Fruit fly (Drosophila melanogaster) whole organism, embryonic: ENCODE measurements around the gene Pdhb.

ENCODE experiments used
- Asciz ChIP-seq: fragments of 200-800 bp; sonication (Bioruptor generic); optimal IDR thresholded peaks from 2 replicates; lab custom pipeline; 2017; ENCODE audit warnings: missing biosample characterization, mild to moderate bottlenecking, missing genetic modification characterization, missing genetic modification reagents
- CG10274 ChIP-seq: fragments of 200-800 bp; sonication (Bioruptor generic); optimal IDR thresholded peaks from 3 replicates; lab custom pipeline; 2017; ENCODE audit warnings: missing biosample characterization, mild to moderate bottlenecking, missing genetic modification characterization
- CG10654 ChIP-seq: fragments of 200-800 bp; sonication (Bioruptor generic); optimal IDR thresholded peaks from 2 replicates; lab custom pipeline; 2016; ENCODE audit warnings: missing biosample characterization, missing genetic modification characterization
- CG11398 ChIP-seq: fragments of 200-800 bp; sonication (Bioruptor generic); optimal IDR thresholded peaks from 2 replicates; lab custom pipeline; 2016; ENCODE audit warnings: missing biosample characterization, missing genetic modification characterization
- CG12219 ChIP-seq: fragments of 200-800 bp; sonication (Bioruptor generic); optimal IDR thresholded peaks from 3 replicates; lab custom pipeline; 2018; ENCODE audit warnings: missing biosample characterization, mild to moderate bottlenecking, missing genetic modification characterization
- CG1233 ChIP-seq: fragments of 200-800 bp; sonication (Bioruptor generic); optimal IDR thresholded peaks from 4 replicates; lab custom pipeline; 2018; ENCODE audit warnings: missing biosample characterization, mild to moderate bottlenecking, missing genetic modification characterization
- CG15514 ChIP-seq: fragments of 200-800 bp; sonication (Bioruptor generic); optimal IDR thresholded peaks from 3 replicates; lab custom pipeline; 2017; ENCODE audit warnings: missing biosample characterization, missing genetic modification characterization, mild to moderate bottlenecking, moderate library complexity, missing genetic modification reagents
- CG1603 ChIP-seq: fragments of 200-800 bp; sonication (Bioruptor generic); optimal IDR thresholded peaks from 2 replicates; lab custom pipeline; 2019; ENCODE audit warnings: missing biosample characterization, mild to moderate bottlenecking, missing genetic modification characterization, moderate library complexity
- CG18262 ChIP-seq: fragments of 200-800 bp; optimal IDR thresholded peaks from 3 replicates; lab custom pipeline; 2019; ENCODE audit warnings: missing biosample characterization, mild to moderate bottlenecking, missing genetic modification characterization, moderate library complexity
- CG18619 ChIP-seq: fragments of 200-800 bp; sonication (Bioruptor generic); optimal IDR thresholded peaks from 3 replicates; lab custom pipeline; 2017; ENCODE audit warnings: missing biosample characterization, mild to moderate bottlenecking, missing genetic modification characterization
- CG2712 ChIP-seq: fragments of 200-800 bp; optimal IDR thresholded peaks from 3 replicates; lab custom pipeline; 2019; ENCODE audit warnings: missing biosample characterization, mild to moderate bottlenecking, missing genetic modification characterization, moderate library complexity
- CG30020 ChIP-seq: fragments of 200-800 bp; optimal IDR thresholded peaks from 2 replicates; lab custom pipeline; 2019; ENCODE audit warnings: missing biosample characterization, mild to moderate bottlenecking, missing genetic modification characterization, moderate library complexity
- CG32532 ChIP-seq: fragments of 200-800 bp; sonication (Bioruptor generic); IDR thresholded peaks from 2 replicates; pipeline ENCODE4 v1.3.6; 2022; ENCODE audit warnings: missing biosample characterization, missing genetic modification characterization
- CG3281 ChIP-seq: fragments of 200-800 bp; sonication (Bioruptor generic); optimal IDR thresholded peaks from 3 replicates; lab custom pipeline; 2017; ENCODE audit warnings: missing biosample characterization, mild to moderate bottlenecking, missing genetic modification characterization
- CG3726 ChIP-seq: fragments of 200-800 bp; sonication (Bioruptor generic); IDR thresholded peaks from 3 replicates; pipeline ENCODE4, ENCODE4 v1.3.6; 2022; ENCODE audit warnings: missing biosample characterization, missing genetic modification characterization
- CG43689 ChIP-seq: fragments of 200-800 bp; sonication (Bioruptor generic); IDR thresholded peaks from 2 replicates; pipeline ENCODE4 v1.3.6; 2022; ENCODE audit warnings: missing biosample characterization, missing genetic modification characterization
- CG6689 ChIP-seq: fragments of 200-800 bp; sonication (Bioruptor generic); IDR thresholded peaks from 2 replicates; pipeline ENCODE4 v1.3.6; 2022; ENCODE audit warnings: missing biosample characterization, missing genetic modification characterization
- CG7786 ChIP-seq: fragments of 200-800 bp; sonication (Bioruptor generic); optimal IDR thresholded peaks from 2 replicates; lab custom pipeline; 2016; ENCODE audit warnings: missing biosample characterization, missing genetic modification characterization
- CG9797 ChIP-seq: fragments of 200-800 bp; sonication (Bioruptor generic); optimal IDR thresholded peaks from 3 replicates; lab custom pipeline; 2018; ENCODE audit warnings: missing biosample characterization, mild to moderate bottlenecking, missing genetic modification characterization
- CG9932 ChIP-seq: fragments of 200-800 bp; sonication (Bioruptor generic); IDR thresholded peaks from 2 replicates; pipeline ENCODE4 v1.3.6; 2022; ENCODE audit warnings: missing biosample characterization, missing genetic modification characterization
- Fer1 ChIP-seq: fragments of 200-800 bp; sonication (Bioruptor generic); optimal IDR thresholded peaks from 2 replicates; lab custom pipeline; 2017; ENCODE audit warnings: missing biosample characterization, mild to moderate bottlenecking, missing genetic modification characterization
- HLH54F ChIP-seq: fragments of 200-800 bp; sonication (Bioruptor generic); optimal IDR thresholded peaks from 3 replicates; lab custom pipeline; 2016; ENCODE audit warnings: missing biosample characterization, missing genetic modification characterization
- Hr39 ChIP-seq: fragments of >200 bp; optimal IDR thresholded peaks from 2 replicates; lab custom pipeline; 2017
- Hr51 ChIP-seq, 2 experiments: fragments of 200-800 bp; sonication (Bioruptor generic); optimal IDR thresholded peaks; 2 replicates in 1 of 2; 3 replicates in 1 of 2; lab custom pipeline; 2016 to 2018; ENCODE audit warnings: missing biosample characterization in 2 of 2, missing genetic modification characterization in 2 of 2, mild to moderate bottlenecking in 1 of 2, moderate library complexity in 1 of 2
- Hsf ChIP-seq: fragments of 200-800 bp; sonication (Bioruptor generic); optimal IDR thresholded peaks from 3 replicates; lab custom pipeline; 2016; ENCODE audit warnings: missing biosample characterization, missing genetic modification characterization
- Jarid2 ChIP-seq: fragments of 200-800 bp; sonication (Bioruptor generic); optimal IDR thresholded peaks from 3 replicates; lab custom pipeline; 2017; ENCODE audit warnings: mild to moderate bottlenecking, missing biosample characterization, missing genetic modification reagents, missing genetic modification characterization
- Myb ChIP-seq: fragments of 200-800 bp; sonication (Bioruptor generic); optimal IDR thresholded peaks from 2 replicates; lab custom pipeline; 2016; ENCODE audit warnings: missing biosample characterization, missing genetic modification characterization
- Oaz ChIP-seq: fragments of 200-800 bp; sonication (Bioruptor generic); IDR thresholded peaks from 2 replicates; pipeline ENCODE4 v1.3.6; 2022; ENCODE audit warnings: missing biosample characterization, missing genetic modification characterization
- Pdp1 ChIP-seq, 2 experiments: fragments of 200-800 bp; sonication (Bioruptor generic); optimal IDR thresholded peaks; 3 replicates each; lab custom pipeline; 2016; ENCODE audit warnings: missing biosample characterization in 2 of 2, missing genetic modification characterization in 2 of 2, mild to moderate bottlenecking in 1 of 2, moderate library complexity in 1 of 2
- Poxn ChIP-seq: fragments of 200-800 bp; sonication (Bioruptor generic); IDR thresholded peaks from 2 replicates; pipeline ENCODE4 v1.3.6; 2022; ENCODE audit warnings: missing biosample characterization, missing genetic modification characterization
- Rfx ChIP-seq: fragments of 200-800 bp; sonication (Bioruptor generic); IDR thresholded peaks from 2 replicates; pipeline ENCODE4 v1.3.6; 2022; ENCODE audit warnings: missing biosample characterization, missing genetic modification characterization
- Sin3A ChIP-seq: fragments of >200 bp; optimal IDR thresholded peaks from 2 replicates; lab custom pipeline; 2018
- Stat92E ChIP-seq, 3 experiments: fragments of >200 bp in 2 of 3; fragments of 200-800 bp in 1 of 3; sonication (Bioruptor generic) in 1 of 3; optimal IDR thresholded peaks; 2 replicates each; lab custom pipeline; 2017 to 2019; ENCODE audit warnings: missing biosample characterization in 3 of 3, missing genetic modification characterization in 3 of 3, mild to moderate bottlenecking in 1 of 3, moderate library complexity in 1 of 3
- Vsx1 ChIP-seq: fragments of 200-800 bp; sonication (Bioruptor generic); optimal IDR thresholded peaks from 2 replicates; lab custom pipeline; 2017; ENCODE audit warnings: missing biosample characterization, mild to moderate bottlenecking, missing genetic modification characterization, missing genetic modification reagents
- YL-1 ChIP-seq: fragments of 200-800 bp; sonication (Bioruptor generic); optimal IDR thresholded peaks from 3 replicates; lab custom pipeline; 2017; ENCODE audit warnings: missing biosample characterization, mild to moderate bottlenecking, missing genetic modification characterization
- chif ChIP-seq, 2 experiments: fragments of 200-800 bp; sonication (Bioruptor generic); optimal IDR thresholded peaks; 3 replicates each; lab custom pipeline; 2016; ENCODE audit warnings: missing biosample characterization in 2 of 2, missing genetic modification characterization in 2 of 2
- chn ChIP-seq: fragments of 200-800 bp; sonication (Bioruptor generic); optimal IDR thresholded peaks from 2 replicates; lab custom pipeline; 2016; ENCODE audit warnings: missing biosample characterization, missing genetic modification characterization
- eve ChIP-seq, 2 experiments: fragments of >200 bp; optimal IDR thresholded peaks; 2 replicates each; lab custom pipeline; 2017; ENCODE audit warnings: missing biosample characterization in 2 of 2, missing genetic modification characterization in 2 of 2
- jigr1 ChIP-seq: fragments of 200-800 bp; sonication (Bioruptor generic); IDR thresholded peaks from 3 replicates; pipeline ENCODE4 v1.3.6; 2022; ENCODE audit warnings: missing biosample characterization, missing genetic modification characterization
- jumu ChIP-seq: fragments of 200-800 bp; sonication (Bioruptor generic); optimal IDR thresholded peaks from 3 replicates; lab custom pipeline; 2016; ENCODE audit warnings: missing biosample characterization, missing genetic modification characterization
- nau ChIP-seq: fragments of 200-800 bp; sonication (Bioruptor generic); optimal IDR thresholded peaks from 3 replicates; lab custom pipeline; 2017; ENCODE audit warnings: missing biosample characterization, mild to moderate bottlenecking, missing genetic modification characterization, missing genetic modification reagents
- phol ChIP-seq: fragments of 200-800 bp; sonication (Bioruptor generic); optimal IDR thresholded peaks from 3 replicates; lab custom pipeline; 2018; ENCODE audit warnings: missing biosample characterization, mild to moderate bottlenecking, missing genetic modification characterization, moderate library complexity
- pita ChIP-seq: fragments of 200-800 bp; sonication (Bioruptor generic); optimal IDR thresholded peaks from 2 replicates; lab custom pipeline; 2017; ENCODE audit warnings: missing biosample characterization, mild to moderate bottlenecking, missing genetic modification characterization
- repo ChIP-seq: fragments of 200-800 bp; sonication (Bioruptor generic); optimal IDR thresholded peaks from 2 replicates; lab custom pipeline; 2016; ENCODE audit warnings: missing biosample characterization, missing genetic modification characterization
- seq ChIP-seq: fragments of 200-800 bp; sonication (Bioruptor generic); IDR thresholded peaks from 2 replicates; pipeline ENCODE4 v1.3.6; 2022; ENCODE audit warnings: missing biosample characterization, missing genetic modification characterization
- sima ChIP-seq: fragments of 200-800 bp; sonication (Bioruptor generic); optimal IDR thresholded peaks from 2 replicates; lab custom pipeline; 2016; ENCODE audit warnings: missing biosample characterization, missing genetic modification characterization
- tio ChIP-seq: fragments of 200-800 bp; sonication (Bioruptor generic); optimal IDR thresholded peaks from 2 replicates; lab custom pipeline; 2017; ENCODE audit warnings: missing biosample characterization, missing genetic modification characterization, inconsistent platforms
- usp ChIP-seq: fragments of >200 bp; optimal IDR thresholded peaks from 2 replicates; lab custom pipeline; 2017; ENCODE audit warnings: missing biosample characterization, missing genetic modification characterization
- wdn ChIP-seq: fragments of 200-800 bp; sonication (Bioruptor generic); IDR thresholded peaks from 2 replicates; pipeline ENCODE4 v1.3.6; 2022; ENCODE audit warnings: missing biosample characterization, missing genetic modification characterization
- yki ChIP-seq: fragments of >200 bp; optimal IDR thresholded peaks from 3 replicates; lab custom pipeline; 2018

The Pdhb gene

dm6 chr3R:29112398-29113150, at the start of gene Pdhb, which contains the start of gene alpha-Man-Ib (continued):
- TF ChIP-seq nau (GFP tag; lab: Kevin White, UChicago), result no peak
- peak; percentile 76 for TF ChIP-seq CG18262 (tag; lab: Kevin White, UChicago)
- TF ChIP-seq CG32532 (GFP tag; lab: Robert Waterston, UW), result peak; percentile 89
- TF ChIP-seq Vsx1 (GFP tag; lab: Kevin White, UChicago), result no peak
- TF ChIP-seq Jarid2 (GFP tag; lab: Kevin White, UChicago), result peak; percentile 58
- peak; percentile 45 for TF ChIP-seq Sin3A (lab: Kevin White, UChicago)
- peak; percentile 80 for TF ChIP-seq CG3281 (GFP tag; lab: Kevin White, UChicago)
- peak; percentile 63 for TF ChIP-seq HLH54F
- peak in 1 of 2 experiments; percentile 60 for TF ChIP-seq Hr51 (GFP tag; optimal IDR thresholded peaks at IDR 0.05; lab: Kevin White, UChicago)
- peak; percentile 93 for TF ChIP-seq CG9932
- no peak for TF ChIP-seq CG7786 (GFP tag; lab: Kevin White, UChicago)
- peak; percentile 76 for TF ChIP-seq CG6689 (GFP tag; lab: Robert Waterston, UW)
- TF ChIP-seq tio (GFP tag; lab: Kevin White, UChicago), result no peak
- no peak for TF ChIP-seq pita (GFP tag; lab: Kevin White, UChicago)
- peak; percentile 6 for TF ChIP-seq CG12219 (GFP tag; lab: Kevin White, UChicago)
- peak; percentile 40 for TF ChIP-seq Myb (GFP tag; lab: Kevin White, UChicago)
- no peak for TF ChIP-seq CG43689 (GFP tag; lab: Robert Waterston, UW)
- peak; percentile 23 for TF ChIP-seq CG10274 (GFP tag; lab: Kevin White, UChicago)
- TF ChIP-seq chn (GFP tag; lab: Kevin White, UChicago), result peak; percentile 66
- no peak for TF ChIP-seq Poxn
- peak; percentile 57; the same call in 1 of the 3 replicates for TF ChIP-seq jigr1 (GFP tag; lab: Robert Waterston, UW)
- TF ChIP-seq usp (GFP tag; lab: Kevin White, UChicago), result no peak
- TF ChIP-seq Rfx (GFP tag; lab: Robert Waterston, UW), result peak; percentile 92
- peak; percentile 6 for TF ChIP-seq jumu (GFP tag; lab: Kevin White, UChicago)
- TF ChIP-seq chif (GFP tag; optimal IDR thresholded peaks at IDR 0.05; lab: Kevin White, UChicago), result peak; percentile 41 to 49
- no peak for TF ChIP-seq yki (lab: Kevin White, UChicago)
- TF ChIP-seq sima (GFP tag; lab: Kevin White, UChicago), result no peak
- TF ChIP-seq CG1603 (tag; lab: Kevin White, UChicago), result peak; percentile 56
- TF ChIP-seq Pdp1 (GFP tag; optimal IDR thresholded peaks at IDR 0.05; lab: Kevin White, UChicago), result peak in 1 of 2 experiments; percentile 55
- TF ChIP-seq repo, result no peak
- TF ChIP-seq CG9797 (GFP tag; lab: Kevin White, UChicago), result peak; percentile 88
- TF ChIP-seq CG3726, result 0 out of 3 replicates have a peak, but pooled peaks have one; percentile 40
- peak; percentile 71 for TF ChIP-seq CG18619 (GFP tag; lab: Kevin White, UChicago)
- 0 out of 2 replicates have a peak, but pooled peaks have one; percentile 38 for TF ChIP-seq wdn (GFP tag; lab: Robert Waterston, UW)
- TF ChIP-seq CG11398 (GFP tag; lab: Kevin White, UChicago), result no peak
- TF ChIP-seq Oaz (GFP tag; lab: Robert Waterston, UW), result peak; percentile 59; the same call in 1 of the 2 replicates
- peak; percentile 67 for TF ChIP-seq YL-1 (GFP tag; lab: Kevin White, UChicago)
- TF ChIP-seq CG15514 (GFP tag; lab: Kevin White, UChicago), result peak; percentile 83
- no peak for TF ChIP-seq Hr39
- peak; percentile 73 for TF ChIP-seq CG10654
- TF ChIP-seq Hsf (GFP tag; lab: Kevin White, UChicago), result peak; percentile 61
- TF ChIP-seq Asciz (GFP tag; lab: Kevin White, UChicago), result no peak
- peak; percentile 63 for TF ChIP-seq Fer1 (GFP tag; lab: Kevin White, UChicago)
- no peak for TF ChIP-seq eve (GFP tag; optimal IDR thresholded peaks at IDR 0.05; lab: Kevin White, UChicago)
- peak in 1 of 3 experiments; percentile 11 for TF ChIP-seq Stat92E (GFP tag; optimal IDR thresholded peaks at IDR 0.05; lab: Kevin White, UChicago)
- TF ChIP-seq CG2712 (tag; lab: Kevin White, UChicago), result peak; percentile 90
- peak; percentile 57 for TF ChIP-seq CG1233 (GFP tag; lab: Kevin White, UChicago)
- peak; percentile 93 for TF ChIP-seq phol (tag; lab: Kevin White, UChicago)
- peak; percentile 76 for TF ChIP-seq CG30020
- TF ChIP-seq seq, result peak; percentile 54; the same call in 1 of the 2 replicates
